Worm (Caenorhabditis elegans) whole organism, L3 larva: ENCODE measurements around the gene rgs-3.
A peak's percentile ranks its signal among the peaks of the same experiment; 100 is the strongest.

ENCODE experiments used
- R02D3.7 ChIP-seq: fragments of 150-350 bp; optimal IDR thresholded peaks from 2 replicates; lab custom pipeline; 2014; ENCODE audit warnings: missing biosample characterization, missing genetic modification characterization
- ZK546.5 ChIP-seq: sonication (generic microtip); optimal IDR thresholded peaks from 2 replicates; lab custom pipeline; 2017; ENCODE audit warnings: missing biosample characterization, missing genetic modification characterization
- aly-2 ChIP-seq: fragments of 150-350 bp; optimal IDR thresholded peaks from 2 replicates; lab custom pipeline; 2014; ENCODE audit warnings: missing biosample characterization, missing genetic modification characterization
- ceh-16 ChIP-seq: sonication (generic microtip); optimal IDR thresholded peaks from 2 replicates; lab custom pipeline; 2017; ENCODE audit warnings: missing biosample characterization, missing genetic modification characterization
- ceh-28 ChIP-seq: fragments of 150-350 bp; optimal IDR thresholded peaks from 2 replicates; lab custom pipeline; 2014; ENCODE audit warnings: missing biosample characterization, missing genetic modification reagents, missing genetic modification characterization
- ceh-82 ChIP-seq: fragments of 150-350 bp; optimal IDR thresholded peaks from 2 replicates; lab custom pipeline; 2014; ENCODE audit warnings: missing biosample characterization, missing genetic modification characterization
- ceh-9 ChIP-seq: sonication (generic microtip); optimal IDR thresholded peaks from 2 replicates; lab custom pipeline; 2018; ENCODE audit warnings: missing biosample characterization, missing genetic modification characterization
- egl-27 ChIP-seq: sonication (generic microtip); optimal IDR thresholded peaks from 4 replicates; lab custom pipeline; 2017; ENCODE audit warnings: missing biosample characterization, missing genetic modification reagents, missing genetic modification characterization
- egl-5 ChIP-seq: fragments of 150-350 bp; optimal IDR thresholded peaks from 2 replicates; lab custom pipeline; 2017; ENCODE audit warnings: missing biosample characterization, missing genetic modification reagents, missing genetic modification characterization, inconsistent platforms
- elt-2 ChIP-seq: sonication (generic microtip); optimal IDR thresholded peaks from 2 replicates; lab custom pipeline; 2016; ENCODE audit warnings: missing genetic modification reagents, mild to moderate bottlenecking, missing genetic modification characterization, missing compliant biosample characterization
- elt-3 ChIP-seq, 3 experiments: fragments of 150-350 bp in 1 of 3; sonication (generic microtip) in 2 of 3; optimal IDR thresholded peaks; 2 replicates in 2 of 3; 4 replicates in 1 of 3; lab custom pipeline; 2014 to 2017; ENCODE audit warnings: missing biosample characterization in 3 of 3, missing genetic modification characterization in 3 of 3
- fkh-10 ChIP-seq: sonication (generic microtip); optimal IDR thresholded peaks from 2 replicates; lab custom pipeline; 2017; ENCODE audit warnings: missing biosample characterization, missing genetic modification reagents, missing genetic modification characterization
- fkh-2 ChIP-seq: fragments of 150-350 bp; optimal IDR thresholded peaks from 2 replicates; lab custom pipeline; 2014; ENCODE audit warnings: missing biosample characterization, missing genetic modification reagents, missing genetic modification characterization
- fos-1 ChIP-seq: fragments of 150-350 bp; optimal IDR thresholded peaks from 2 replicates; lab custom pipeline; 2014; ENCODE audit warnings: missing biosample characterization, missing genetic modification characterization
- hmg-11 ChIP-seq: sonication (generic microtip); optimal IDR thresholded peaks from 2 replicates; lab custom pipeline; 2016; ENCODE audit warnings: missing genetic modification characterization, missing compliant biosample characterization
- jun-1 ChIP-seq: fragments of 150-350 bp; optimal IDR thresholded peaks from 2 replicates; lab custom pipeline; 2014; ENCODE audit warnings: missing biosample characterization, missing genetic modification reagents, missing genetic modification characterization
- lin-15B ChIP-seq: fragments of 150-350 bp; optimal IDR thresholded peaks from 2 replicates; lab custom pipeline; 2014; ENCODE audit warnings: missing biosample characterization, missing genetic modification characterization
- lin-39 ChIP-seq: fragments of 150-350 bp; optimal IDR thresholded peaks from 2 replicates; lab custom pipeline; 2018; ENCODE audit warnings: missing biosample characterization, missing genetic modification reagents, missing genetic modification characterization
- lsy-12 ChIP-seq: sonication (generic microtip); optimal IDR thresholded peaks from 2 replicates; lab custom pipeline; 2016; ENCODE audit warnings: mild to moderate bottlenecking, missing genetic modification characterization, missing compliant biosample characterization
- mdl-1 ChIP-seq: fragments of 150-350 bp; optimal IDR thresholded peaks from 2 replicates; lab custom pipeline; 2014; ENCODE audit warnings: missing biosample characterization, missing genetic modification characterization
- mml-1 ChIP-seq: fragments of 150-350 bp; sonication (generic microtip); optimal IDR thresholded peaks from 3 replicates; lab custom pipeline; 2014; ENCODE audit warnings: missing biosample characterization, missing genetic modification characterization
- nfya-1 ChIP-seq: sonication (generic microtip); optimal IDR thresholded peaks from 2 replicates; lab custom pipeline; 2017; ENCODE audit warnings: missing genetic modification characterization, mild to moderate bottlenecking, missing compliant biosample characterization, antibody characterized with exemption, moderate library complexity; ENCODE audit not compliant: insufficient read depth
- nhr-12 ChIP-seq: fragments of 150-350 bp; optimal IDR thresholded peaks from 2 replicates; lab custom pipeline; 2014; ENCODE audit warnings: missing biosample characterization, missing genetic modification characterization
- nhr-28 ChIP-seq: fragments of 150-350 bp; optimal IDR thresholded peaks from 2 replicates; lab custom pipeline; 2014; ENCODE audit warnings: missing biosample characterization, missing genetic modification characterization
- nhr-43 ChIP-seq: sonication (generic microtip); optimal IDR thresholded peaks from 2 replicates; lab custom pipeline; 2016; ENCODE audit warnings: mild to moderate bottlenecking, missing genetic modification characterization, missing compliant biosample characterization; ENCODE audit not compliant: poor library complexity, severe bottlenecking
- nhr-67 ChIP-seq: fragments of 150-350 bp; optimal IDR thresholded peaks from 2 replicates; lab custom pipeline; 2014; ENCODE audit warnings: missing biosample characterization, missing genetic modification characterization
- nhr-76 ChIP-seq: fragments of 150-350 bp; sonication (generic microtip); optimal IDR thresholded peaks from 5 replicates; lab custom pipeline; 2014; ENCODE audit warnings: missing biosample characterization, missing genetic modification characterization
- pqm-1 ChIP-seq: fragments of 150-350 bp; optimal IDR thresholded peaks from 2 replicates; lab custom pipeline; 2017; ENCODE audit warnings: missing biosample characterization, missing genetic modification characterization, inconsistent platforms
- sea-2 ChIP-seq: fragments of 150-350 bp; sonication (generic microtip); optimal IDR thresholded peaks from 4 replicates; lab custom pipeline; 2014; ENCODE audit warnings: missing biosample characterization, missing genetic modification reagents, missing genetic modification characterization
- skn-1 ChIP-seq: fragments of 150-350 bp; optimal IDR thresholded peaks from 2 replicates; lab custom pipeline; 2014; ENCODE audit warnings: missing biosample characterization, missing genetic modification characterization
- snpc-4 ChIP-seq: fragments of 150-350 bp; optimal IDR thresholded peaks from 2 replicates; lab custom pipeline; 2014; ENCODE audit warnings: missing biosample characterization, missing genetic modification characterization
- unc-62 ChIP-seq: fragments of 150-350 bp; sonication (generic microtip); optimal IDR thresholded peaks from 4 replicates; lab custom pipeline; 2014; ENCODE audit warnings: missing biosample characterization, missing genetic modification reagents, missing genetic modification characterization
- zag-1 ChIP-seq: fragments of 150-350 bp; optimal IDR thresholded peaks from 2 replicates; lab custom pipeline; 2014; ENCODE audit warnings: missing biosample characterization, missing genetic modification characterization
- ztf-11 ChIP-seq: fragments of 150-350 bp; optimal IDR thresholded peaks from 2 replicates; lab custom pipeline; 2014; ENCODE audit warnings: missing biosample characterization, missing genetic modification characterization
- ztf-4 ChIP-seq: fragments of 150-350 bp; optimal IDR thresholded peaks from 2 replicates; lab custom pipeline; 2014; ENCODE audit warnings: missing biosample characterization, missing genetic modification characterization

Gene rgs-3

DNA sequence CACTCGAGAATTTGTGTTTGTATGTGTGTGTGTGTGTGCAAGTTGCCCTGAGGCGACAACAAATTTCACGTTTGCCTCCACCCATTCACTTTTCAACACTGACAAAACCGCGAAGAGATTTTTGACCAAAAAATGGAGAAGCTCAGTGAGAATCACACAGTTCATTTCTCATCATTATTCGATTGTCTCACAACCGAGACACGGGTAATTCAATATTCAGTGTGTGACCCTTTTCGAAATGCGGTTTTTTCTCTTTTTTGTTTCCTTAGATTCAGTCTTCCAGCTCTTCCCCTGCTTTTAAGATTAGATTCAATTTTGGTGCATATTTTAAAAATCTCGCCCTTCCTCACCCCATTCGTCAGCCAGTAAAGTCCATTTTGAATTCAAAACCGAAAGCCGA, 39.9 kb downstream of the rgs-3 start:
- TF ChIP-seq nhr-28 (no peak), ZK546.5 (tag; lab: Kevin White, UChicago) (no peak), elt-2 (tag; lab: Kevin White, UChicago) (no peak), fos-1 (no peak), nhr-67 (tag; lab: Kevin White, UChicago) (no peak), lin-15B (tag; lab: Kevin White, UChicago) (no peak), unc-62 (GFP tag; lab: Kevin White, UChicago) (no peak), ceh-16 (tag; lab: Kevin White, UChicago) (no peak), ceh-28 (tag; lab: Kevin White, UChicago) (no peak), fkh-2 (tag; lab: Kevin White, UChicago) (no peak), lin-39 (no peak), skn-1 (tag; lab: Kevin White, UChicago) (no peak), R02D3.7 (tag; lab: Kevin White, UChicago) (no peak)

DNA sequence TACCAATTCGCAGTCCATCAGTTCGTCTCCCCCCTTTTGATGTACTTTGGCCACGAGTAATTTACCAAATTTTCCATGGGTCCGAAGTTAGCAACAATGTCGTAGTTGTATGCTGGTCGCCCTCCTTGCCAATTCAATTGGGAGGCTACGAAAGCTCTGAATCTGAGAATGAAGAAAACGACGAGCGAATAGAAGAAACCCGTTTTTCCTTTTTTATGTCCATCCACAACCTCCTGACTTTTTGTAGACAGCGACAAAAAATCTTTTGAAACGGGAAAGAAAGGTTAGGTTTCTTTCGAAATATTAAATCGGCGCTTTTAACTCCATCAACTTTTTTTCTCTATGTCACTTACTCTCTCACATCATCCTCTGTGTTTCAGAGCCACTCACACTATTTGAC, 42.9 kb downstream of the rgs-3 start:
- TF ChIP-seq ceh-16 (tag; lab: Kevin White, UChicago) (no peak), nhr-28 (no peak), ztf-11 (tag; lab: Kevin White, UChicago) (no peak), jun-1 (tag; lab: Kevin White, UChicago) (no peak), unc-62 (GFP tag; lab: Kevin White, UChicago) (no peak), fkh-10 (GFP tag; lab: Kevin White, UChicago) (peak; percentile 63), elt-3 (tag; optimal IDR thresholded peaks at IDR 0.05; lab: Kevin White, UChicago) (no peak), fos-1 (no peak)

DNA sequence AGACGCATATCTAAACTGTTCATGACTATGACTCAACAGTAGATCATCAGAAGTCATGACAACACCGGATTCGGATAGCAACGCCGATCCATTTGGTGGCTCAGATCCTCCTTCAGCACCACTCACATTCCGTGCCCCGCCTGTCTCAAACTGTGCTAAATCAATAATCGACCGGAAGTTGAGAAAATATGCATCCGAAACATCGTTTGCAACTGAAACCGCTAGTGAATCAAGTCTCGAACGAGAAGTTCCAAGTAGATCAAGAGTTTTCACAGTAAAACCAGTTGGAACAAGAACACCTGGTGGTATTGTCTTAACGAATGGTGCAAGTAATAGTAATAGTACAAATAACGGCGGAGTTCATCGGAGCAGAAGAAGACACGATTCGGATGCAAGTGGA, 47.5 kb downstream of the rgs-3 start:
- no peak for TF ChIP-seq nhr-43
- no peak for TF ChIP-seq snpc-4 (tag; lab: Kevin White, UChicago)
- TF ChIP-seq mml-1 (tag; lab: Kevin White, UChicago): no peak
- TF ChIP-seq ceh-9: no peak
- no peak for TF ChIP-seq nhr-76
- TF ChIP-seq unc-62 (GFP tag; lab: Kevin White, UChicago): no peak
- TF ChIP-seq ztf-4 (tag; lab: Kevin White, UChicago): no peak
- TF ChIP-seq sea-2 (GFP tag; lab: Kevin White, UChicago): no peak
- no peak for TF ChIP-seq nfya-1
- no peak for TF ChIP-seq lsy-12 (tag; lab: Kevin White, UChicago)
- no peak for TF ChIP-seq egl-5 (tag; lab: Kevin White, UChicago)
- no peak for TF ChIP-seq hmg-11
- no peak for TF ChIP-seq ceh-82 (tag; lab: Kevin White, UChicago)
- TF ChIP-seq skn-1 (tag; lab: Kevin White, UChicago): no peak
- TF ChIP-seq aly-2 (tag; lab: Kevin White, UChicago): no peak
- no peak for TF ChIP-seq zag-1 (tag; lab: Kevin White, UChicago)
- TF ChIP-seq ceh-28 (tag; lab: Kevin White, UChicago): no peak
- no peak for TF ChIP-seq fkh-10 (GFP tag; lab: Kevin White, UChicago)
- TF ChIP-seq, all 47 proteins: peak for 0

DNA sequence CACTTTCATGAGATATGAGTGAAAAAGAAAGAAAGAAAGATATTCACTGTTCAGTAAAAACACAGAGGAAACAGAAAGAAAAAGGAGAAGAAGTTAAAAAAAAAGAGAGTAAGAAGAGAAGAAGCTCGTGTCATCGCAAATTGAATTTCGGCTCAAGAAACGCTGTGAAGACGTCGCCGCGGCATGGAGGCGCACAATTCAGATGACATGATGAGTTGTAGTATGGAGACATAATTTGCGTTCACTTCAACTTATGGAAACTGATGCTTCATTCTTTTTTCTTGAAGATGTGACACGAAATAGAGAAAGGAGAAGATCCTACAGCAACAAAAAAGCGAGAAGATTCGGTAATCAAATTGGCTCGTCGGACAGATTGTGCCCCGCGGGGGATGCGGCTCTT, 48.8 kb downstream of the rgs-3 start:
- TF ChIP-seq jun-1 (tag; lab: Kevin White, UChicago) (no peak), fkh-10 (GFP tag; lab: Kevin White, UChicago) (peak; percentile 82), nfya-1 (peak; percentile 30)

DNA sequence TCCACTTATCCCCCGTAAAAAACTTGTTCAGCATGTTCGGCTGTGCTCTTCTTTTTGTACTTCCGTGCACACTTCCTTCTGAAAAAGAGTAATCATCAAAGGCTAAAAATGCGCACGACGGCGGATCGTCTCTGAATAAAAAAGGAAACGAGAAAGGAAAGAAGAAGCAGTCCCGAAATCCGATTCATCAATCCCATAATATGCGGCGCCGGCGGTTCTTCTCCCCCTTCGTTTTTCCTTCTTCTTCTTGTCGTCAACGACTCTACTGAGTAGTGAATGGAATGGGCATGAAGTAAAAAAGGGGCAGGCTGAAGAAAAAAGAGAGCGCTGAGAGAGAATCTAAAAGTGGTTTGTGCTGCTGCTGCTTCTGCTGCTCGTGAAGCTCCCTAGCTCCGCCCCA, 49.8 kb downstream of the rgs-3 start:
- TF ChIP-seq nhr-43 (no peak), pqm-1 (tag; lab: Kevin White, UChicago) (no peak), hmg-11 (no peak), nfya-1 (peak; percentile 22), fkh-10 (GFP tag; lab: Kevin White, UChicago) (peak; percentile 75), nhr-12 (tag; lab: Kevin White, UChicago) (no peak), mdl-1 (tag; lab: Kevin White, UChicago) (no peak), egl-27 (tag; lab: Kevin White, UChicago) (no peak), zag-1 (tag; lab: Kevin White, UChicago) (no peak)
